Fruit fly (Drosophila melanogaster) whole organism, embryonic: ENCODE data around the gene prd1.

ENCODE experiments used
- Aef1 ChIP-seq: fragments of 200-800 bp; sonication (Bioruptor generic); IDR thresholded peaks from 3 replicates; pipeline ENCODE4 v1.3.6; 2022; ENCODE audit warnings: missing biosample characterization, missing genetic modification characterization
- CG10366 ChIP-seq: fragments of 200-800 bp; sonication (Bioruptor generic); IDR thresholded peaks from 2 replicates; pipeline ENCODE4 v1.3.6; 2022; ENCODE audit warnings: missing biosample characterization, missing genetic modification characterization
- CG10654 ChIP-seq: fragments of 200-800 bp; sonication (Bioruptor generic); optimal IDR thresholded peaks from 2 replicates; lab custom pipeline; 2016; ENCODE audit warnings: missing biosample characterization, missing genetic modification characterization
- CG14014 ChIP-seq: fragments of 200-800 bp; sonication (Bioruptor generic); IDR thresholded peaks from 2 replicates; pipeline ENCODE4 v1.3.6; 2022; ENCODE audit warnings: missing biosample characterization, missing genetic modification characterization
- CG1529 ChIP-seq: fragments of 200-800 bp; sonication (Bioruptor generic); optimal IDR thresholded peaks from 3 replicates; lab custom pipeline; 2018; ENCODE audit warnings: missing biosample characterization, missing genetic modification characterization
- CG17359 ChIP-seq: fragments of 200-800 bp; sonication (Bioruptor generic); optimal IDR thresholded peaks from 3 replicates; lab custom pipeline; 2018; ENCODE audit warnings: missing biosample characterization, mild to moderate bottlenecking, missing genetic modification characterization, moderate library complexity
- CG17568 ChIP-seq: fragments of 200-800 bp; sonication (Bioruptor generic); optimal IDR thresholded peaks from 2 replicates; lab custom pipeline; 2018; ENCODE audit warnings: missing biosample characterization, mild to moderate bottlenecking, missing genetic modification characterization, moderate library complexity
- CG1832 ChIP-seq: fragments of 200-800 bp; sonication (Bioruptor generic); optimal IDR thresholded peaks from 2 replicates; lab custom pipeline; 2017; ENCODE audit warnings: missing biosample characterization, mild to moderate bottlenecking, missing genetic modification characterization, inconsistent platforms
- CG31365 ChIP-seq: fragments of 200-800 bp; sonication (Bioruptor generic); optimal IDR thresholded peaks from 2 replicates; lab custom pipeline; 2018; ENCODE audit warnings: missing biosample characterization, mild to moderate bottlenecking, missing genetic modification characterization
- CG3163 ChIP-seq: fragments of 200-800 bp; sonication (Bioruptor generic); optimal IDR thresholded peaks from 3 replicates; lab custom pipeline; 2016; ENCODE audit warnings: missing biosample characterization, missing genetic modification characterization
- CG32532 ChIP-seq: fragments of 200-800 bp; sonication (Bioruptor generic); IDR thresholded peaks from 2 replicates; pipeline ENCODE4 v1.3.6; 2022; ENCODE audit warnings: missing biosample characterization, missing genetic modification characterization
- CG3995 ChIP-seq: fragments of 200-800 bp; sonication (Bioruptor generic); optimal IDR thresholded peaks from 3 replicates; lab custom pipeline; 2016; ENCODE audit warnings: missing biosample characterization, missing genetic modification characterization
- CG4730 ChIP-seq: fragments of 200-800 bp; sonication (Bioruptor generic); IDR thresholded peaks from 2 replicates; pipeline ENCODE4 v1.3.6; 2022; ENCODE audit warnings: missing biosample characterization, missing genetic modification characterization
- CG4854 ChIP-seq: fragments of 200-800 bp; sonication (Bioruptor generic); optimal IDR thresholded peaks from 2 replicates; lab custom pipeline; 2016; ENCODE audit warnings: missing biosample characterization, missing genetic modification characterization, inconsistent platforms
- CG5953 ChIP-seq: fragments of 200-800 bp; sonication (Bioruptor generic); IDR thresholded peaks from 2 replicates; pipeline ENCODE4 v1.3.6; 2022; ENCODE audit warnings: missing biosample characterization, missing genetic modification characterization
- CG7556 ChIP-seq: fragments of 200-800 bp; sonication (Bioruptor generic); optimal IDR thresholded peaks from 2 replicates; lab custom pipeline; 2017; ENCODE audit warnings: missing biosample characterization, mild to moderate bottlenecking, missing genetic modification characterization
- CG7839 ChIP-seq: fragments of 200-800 bp; sonication (Bioruptor generic); optimal IDR thresholded peaks from 3 replicates; lab custom pipeline; 2018; ENCODE audit warnings: missing biosample characterization, mild to moderate bottlenecking, missing genetic modification characterization, moderate library complexity
- CG7963 ChIP-seq: fragments of 200-800 bp; sonication (Bioruptor generic); IDR thresholded peaks from 3 replicates; pipeline ENCODE4 v1.3.6; 2022; ENCODE audit warnings: missing biosample characterization, missing genetic modification characterization; ENCODE audit not compliant: partially characterized antibody
- CG8089 ChIP-seq: fragments of 200-800 bp; sonication (Bioruptor generic); optimal IDR thresholded peaks from 3 replicates; lab custom pipeline; 2016; ENCODE audit warnings: missing biosample characterization, missing genetic modification characterization
- CG9876 ChIP-seq: fragments of 200-800 bp; sonication (Bioruptor generic); optimal IDR thresholded peaks from 2 replicates; lab custom pipeline; 2016; ENCODE audit warnings: missing biosample characterization, missing genetic modification characterization
- Camta ChIP-seq: fragments of 200-800 bp; sonication (Bioruptor generic); optimal IDR thresholded peaks from 2 replicates; lab custom pipeline; 2016; ENCODE audit warnings: missing biosample characterization, missing genetic modification characterization
- CkIIα-i1 ChIP-seq: fragments of 200-800 bp; sonication (Bioruptor generic); IDR thresholded peaks from 2 replicates; pipeline ENCODE4 v1.3.6; 2022; ENCODE audit warnings: missing biosample characterization, missing genetic modification characterization
- Ets65A ChIP-seq: fragments of 200-800 bp; sonication (Bioruptor generic); peaks from one replicate; lab custom pipeline; 2016; ENCODE audit warnings: missing biosample characterization, missing genetic modification characterization
- H2.0 ChIP-seq: fragments of 200-800 bp; sonication (Bioruptor generic); IDR thresholded peaks from 2 replicates; pipeline ENCODE4 v1.3.6; 2022; ENCODE audit warnings: missing biosample characterization, missing genetic modification characterization
- Lim3 ChIP-seq: fragments of 200-800 bp; sonication (Bioruptor generic); IDR thresholded peaks from 2 replicates; pipeline ENCODE4 v1.3.6; 2022; ENCODE audit warnings: missing biosample characterization, missing genetic modification characterization
- Mes4 ChIP-seq: fragments of 200-800 bp; sonication (Bioruptor generic); optimal IDR thresholded peaks from 2 replicates; lab custom pipeline; 2016; ENCODE audit warnings: missing biosample characterization, missing genetic modification characterization
- Opbp ChIP-seq: fragments of 200-800 bp; sonication (Bioruptor generic); IDR thresholded peaks from 3 replicates; pipeline ENCODE4 v1.3.6; 2022; ENCODE audit warnings: missing biosample characterization, missing genetic modification characterization; ENCODE audit not compliant: partially characterized antibody
- Optix ChIP-seq: fragments of 200-800 bp; sonication (Bioruptor generic); IDR thresholded peaks from 3 replicates; pipeline ENCODE4 v1.3.6; 2022; ENCODE audit warnings: missing biosample characterization, missing genetic modification characterization
- Ravus ChIP-seq: fragments of 200-800 bp; sonication (Bioruptor generic); IDR thresholded peaks from 2 replicates; pipeline ENCODE4 v1.3.6; 2022; ENCODE audit warnings: missing biosample characterization, missing genetic modification characterization
- Rx ChIP-seq: fragments of 200-800 bp; sonication (Bioruptor generic); IDR thresholded peaks from 2 replicates; pipeline ENCODE4 v1.3.6; 2022; ENCODE audit warnings: missing biosample characterization, missing genetic modification characterization
- Sry-δ ChIP-seq: fragments of 200-800 bp; sonication (Bioruptor generic); optimal IDR thresholded peaks from 2 replicates; lab custom pipeline; 2016; ENCODE audit warnings: missing biosample characterization, missing genetic modification characterization
- YL-1 ChIP-seq: fragments of 200-800 bp; sonication (Bioruptor generic); optimal IDR thresholded peaks from 3 replicates; lab custom pipeline; 2017; ENCODE audit warnings: missing biosample characterization, mild to moderate bottlenecking, missing genetic modification characterization
- ac ChIP-seq: fragments of 200-800 bp; sonication (Bioruptor generic); optimal IDR thresholded peaks from 3 replicates; lab custom pipeline; 2017; ENCODE audit warnings: missing biosample characterization, mild to moderate bottlenecking, missing genetic modification characterization
- aop ChIP-seq: fragments of 200-800 bp; sonication (Bioruptor generic); IDR thresholded peaks from 2 replicates; pipeline ENCODE4 v1.3.6; 2022; ENCODE audit warnings: missing biosample characterization, missing genetic modification characterization
- bowl ChIP-seq: fragments of 200-800 bp; sonication (Bioruptor generic); IDR thresholded peaks from 2 replicates; pipeline ENCODE4 v1.3.6; 2022; ENCODE audit warnings: missing biosample characterization, missing genetic modification characterization
- cg ChIP-seq: fragments of 200-800 bp; sonication (Bioruptor generic); optimal IDR thresholded peaks from 3 replicates; lab custom pipeline; 2019; ENCODE audit warnings: missing biosample characterization, mild to moderate bottlenecking, missing genetic modification characterization, moderate library complexity
- dati ChIP-seq: fragments of 200-800 bp; sonication (Bioruptor generic); IDR thresholded peaks from 2 replicates; pipeline ENCODE4 v1.3.6; 2022; ENCODE audit warnings: missing biosample characterization, missing genetic modification characterization
- ewg ChIP-seq: fragments of 200-800 bp; sonication (Bioruptor generic); optimal IDR thresholded peaks from 3 replicates; lab custom pipeline; 2017; ENCODE audit warnings: mild to moderate bottlenecking, missing biosample characterization, missing genetic modification reagents, missing genetic modification characterization
- ken ChIP-seq: fragments of 200-800 bp; sonication (Bioruptor generic); IDR thresholded peaks from 3 replicates; pipeline ENCODE4 v1.3.6; 2022; ENCODE audit warnings: missing biosample characterization, missing genetic modification characterization
- mam ChIP-seq: fragments of 200-800 bp; sonication (Bioruptor generic); optimal IDR thresholded peaks from 3 replicates; lab custom pipeline; 2016; ENCODE audit warnings: missing biosample characterization, missing genetic modification characterization
- nom ChIP-seq: fragments of 200-800 bp; sonication (Bioruptor generic); optimal IDR thresholded peaks from 2 replicates; lab custom pipeline; 2017; ENCODE audit warnings: missing biosample characterization, missing genetic modification characterization, mild to moderate bottlenecking, moderate library complexity, missing genetic modification reagents
- salm ChIP-seq: fragments of 200-800 bp; sonication (Bioruptor generic); optimal IDR thresholded peaks from 2 replicates; lab custom pipeline; 2018; ENCODE audit warnings: missing biosample characterization, mild to moderate bottlenecking, missing genetic modification characterization
- schlank ChIP-seq: fragments of 200-800 bp; sonication (Bioruptor generic); optimal IDR thresholded peaks from 2 replicates; lab custom pipeline; 2018; ENCODE audit warnings: missing biosample characterization, mild to moderate bottlenecking, missing genetic modification characterization
- sens ChIP-seq: fragments of 200-800 bp; sonication (Bioruptor generic); peaks from one replicate; lab custom pipeline; 2016; ENCODE audit warnings: missing biosample characterization, missing genetic modification characterization
- seq ChIP-seq: fragments of 200-800 bp; sonication (Bioruptor generic); IDR thresholded peaks from 2 replicates; pipeline ENCODE4 v1.3.6; 2022; ENCODE audit warnings: missing biosample characterization, missing genetic modification characterization
- shn ChIP-seq: fragments of 200-800 bp; sonication (Bioruptor generic); optimal IDR thresholded peaks from 3 replicates; lab custom pipeline; 2016; ENCODE audit warnings: missing biosample characterization, missing genetic modification characterization
- slp2 ChIP-seq: fragments of 200-800 bp; sonication (Bioruptor generic); optimal IDR thresholded peaks from 2 replicates; lab custom pipeline; 2016; ENCODE audit warnings: missing biosample characterization, missing genetic modification characterization
- ssp ChIP-seq: fragments of 200-800 bp; sonication (Bioruptor generic); IDR thresholded peaks from 2 replicates; pipeline ENCODE4 v1.3.6; 2022; ENCODE audit warnings: missing biosample characterization, missing genetic modification characterization
- sug ChIP-seq: fragments of 200-800 bp; optimal IDR thresholded peaks from 2 replicates; lab custom pipeline; 2019; ENCODE audit warnings: missing biosample characterization, mild to moderate bottlenecking, missing genetic modification characterization, moderate library complexity
- tap ChIP-seq: fragments of 200-800 bp; optimal IDR thresholded peaks from 3 replicates; lab custom pipeline; 2019; ENCODE audit warnings: missing biosample characterization, mild to moderate bottlenecking, missing genetic modification characterization, moderate library complexity
- tgo ChIP-seq: fragments of 200-800 bp; sonication (Bioruptor generic); IDR thresholded peaks from 3 replicates; pipeline ENCODE4 v1.3.6; 2022; ENCODE audit warnings: missing biosample characterization, missing genetic modification characterization
- wek ChIP-seq: fragments of 200-800 bp; sonication (Bioruptor generic); optimal IDR thresholded peaks from 3 replicates; lab custom pipeline; 2018; ENCODE audit warnings: missing biosample characterization, mild to moderate bottlenecking, missing genetic modification characterization, moderate library complexity

Gene prd1

DNA sequence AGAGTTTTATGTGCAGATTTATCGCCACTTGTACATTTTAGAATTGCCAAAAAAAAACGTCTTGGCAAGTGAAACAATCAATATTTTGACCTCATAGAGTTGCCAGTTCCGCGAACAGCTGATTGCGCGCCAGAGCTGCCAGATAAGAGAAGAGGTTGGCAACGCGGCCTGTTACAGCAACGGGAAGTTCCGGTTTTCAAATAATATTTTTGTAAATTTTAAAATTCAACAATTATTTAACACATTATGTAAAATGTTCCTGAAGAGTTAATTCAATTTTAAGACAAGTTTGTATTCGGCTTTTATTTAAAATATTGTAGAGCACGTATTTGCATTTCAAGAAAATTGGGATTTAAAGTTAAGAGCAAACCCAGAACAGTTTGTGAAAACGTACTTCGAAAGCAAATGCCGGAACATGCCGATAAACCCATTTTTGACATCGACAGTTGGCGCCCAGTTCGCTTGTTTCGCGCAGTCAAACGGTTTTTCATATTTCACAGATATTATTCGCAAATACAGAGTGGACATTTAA is at the start of gene prd1, which contains the start of gene HisCl1 (continued):
- no peak for TF ChIP-seq Lim3 (GFP tag; lab: Robert Waterston, UW)
- TF ChIP-seq wek (GFP tag; lab: Kevin White, UChicago), result no peak
- peak; percentile 50 for TF ChIP-seq CG10654 (GFP tag; lab: Kevin White, UChicago)
- peak; percentile 98 for TF ChIP-seq CG4854 (GFP tag; lab: Kevin White, UChicago)
- TF ChIP-seq ssp (GFP tag; lab: Robert Waterston, UW), result peak; percentile 45
- TF ChIP-seq mam, result peak; percentile 73
- peak; percentile 58 for TF ChIP-seq Mes4 (GFP tag; lab: Kevin White, UChicago)
- TF ChIP-seq CG17568 (GFP tag; lab: Kevin White, UChicago), result no peak
- TF ChIP-seq nom, result peak; percentile 25
- TF ChIP-seq seq (GFP tag; lab: Robert Waterston, UW), result no peak
- TF ChIP-seq bowl (GFP tag; lab: Robert Waterston, UW), result no peak
- TF ChIP-seq Ravus, result no peak
- peak; percentile 36 for TF ChIP-seq CG3995 (GFP tag; lab: Kevin White, UChicago)
- peak; percentile 44 for TF ChIP-seq CG17359 (tag; lab: Kevin White, UChicago)
- no peak for TF ChIP-seq dati (GFP tag; lab: Robert Waterston, UW)
- TF ChIP-seq H2.0 (GFP tag; lab: Robert Waterston, UW), result no peak
- TF ChIP-seq sens (GFP tag; lab: Kevin White, UChicago), result peak; percentile 93
- no peak for TF ChIP-seq ken
- TF ChIP-seq Opbp, result no peak
- peak; percentile 47 for TF ChIP-seq CG14014 (GFP tag; lab: Robert Waterston, UW)
- peak; percentile 53; the same call in 2 of the 3 replicates for TF ChIP-seq tgo (GFP tag; lab: Robert Waterston, UW)
- peak; percentile 16 for TF ChIP-seq ac (GFP tag; lab: Kevin White, UChicago)
- no peak for TF ChIP-seq sug (tag; lab: Kevin White, UChicago)
- no peak for TF ChIP-seq CG5953 (GFP tag; lab: Robert Waterston, UW)
- peak; percentile 56; the same call in 1 of the 2 replicates for TF ChIP-seq aop (GFP tag; lab: Robert Waterston, UW)
- no peak for TF ChIP-seq ewg (GFP tag; lab: Kevin White, UChicago)
- 0 out of 2 replicates have a peak, but pooled peaks have one; percentile 35 for TF ChIP-seq Rx (GFP tag; lab: Robert Waterston, UW)
- no peak for TF ChIP-seq Optix (GFP tag; lab: Robert Waterston, UW)
- peak; percentile 57 for TF ChIP-seq slp2
- TF ChIP-seq CG1832, result no peak
- no peak for TF ChIP-seq CkIIα-i1 (GFP tag; lab: Robert Waterston, UW)
- no peak for TF ChIP-seq CG4730 (GFP tag; lab: Robert Waterston, UW)
- no peak for TF ChIP-seq tap (tag; lab: Kevin White, UChicago)
- TF ChIP-seq CG1529 (GFP tag; lab: Kevin White, UChicago), result peak; percentile 44
- TF ChIP-seq CG9876 (GFP tag; lab: Kevin White, UChicago), result peak; percentile 33
- no peak for TF ChIP-seq CG7963
- TF ChIP-seq Aef1, result peak; percentile 63
- peak; percentile 58 for TF ChIP-seq CG7556 (GFP tag; lab: Kevin White, UChicago)
- peak; percentile 41 for TF ChIP-seq CG8089 (GFP tag; lab: Kevin White, UChicago)
- TF ChIP-seq CG7839 (tag; lab: Kevin White, UChicago), result peak; percentile 84
- no peak for TF ChIP-seq CG3163 (GFP tag; lab: Kevin White, UChicago)
- TF ChIP-seq Camta (GFP tag; lab: Kevin White, UChicago), result peak; percentile 59
- no peak for TF ChIP-seq cg (GFP tag; lab: Kevin White, UChicago)
- TF ChIP-seq shn, result peak; percentile 68
- no peak for TF ChIP-seq CG10366 (GFP tag; lab: Robert Waterston, UW)
- peak; percentile 98 for TF ChIP-seq Ets65A
- peak; percentile 70 for TF ChIP-seq CG32532
- peak; percentile 44 for TF ChIP-seq salm (tag; lab: Kevin White, UChicago)
- peak; percentile 31 for TF ChIP-seq Sry-δ
- peak; percentile 14 for TF ChIP-seq schlank (tag; lab: Kevin White, UChicago)
- no peak for TF ChIP-seq CG31365 (tag; lab: Kevin White, UChicago)
- peak; percentile 84 for TF ChIP-seq YL-1 (GFP tag; lab: Kevin White, UChicago)
